Worm (Caenorhabditis elegans) whole organism, L4 larva: ENCODE measurements around the gene znf-622.

Experiments used
- F49E8.2 ChIP-seq: sonication (generic microtip); optimal IDR thresholded peaks from 2 replicates; lab custom pipeline; 2016; ENCODE audit warnings: missing compliant biosample characterization, mild to moderate bottlenecking, missing genetic modification characterization, borderline replicate concordance
- R02D3.7 ChIP-seq: fragments of 150-350 bp; sonication (generic microtip); optimal IDR thresholded peaks from 3 replicates; lab custom pipeline; 2014; ENCODE audit warnings: missing biosample characterization, missing genetic modification characterization
- Y75B8A.6 ChIP-seq: fragments of 200-800 bp; sonication (Bioruptor generic); IDR thresholded peaks from 2 replicates; pipeline ENCODE4 v1.3.6; 2022; ENCODE audit warnings: missing genetic modification reagents, missing genetic modification characterization, missing compliant biosample characterization
- ZK337.2 ChIP-seq: fragments of 200-800 bp; sonication (Bioruptor generic); IDR thresholded peaks from 2 replicates; pipeline ENCODE4 v1.3.6; 2022; ENCODE audit warnings: missing genetic modification reagents, missing genetic modification characterization, missing compliant biosample characterization
- aha-1 ChIP-seq: fragments of 150-350 bp; peaks from one replicate; lab custom pipeline; 2014; ENCODE audit warnings: missing biosample characterization, missing genetic modification characterization
- aly-2 ChIP-seq: sonication (generic microtip); optimal IDR thresholded peaks from 2 replicates; lab custom pipeline; 2018; ENCODE audit warnings: missing biosample characterization, missing genetic modification characterization
- arid-1 ChIP-seq: fragments of 200-800 bp; sonication (Bioruptor generic); conservative IDR thresholded peaks from 2 replicates; pipeline ENCODE4 v1.3.6; 2022; ENCODE audit warnings: missing genetic modification reagents, missing genetic modification characterization, missing compliant biosample characterization
- ceh-20 ChIP-seq: fragments of 200-800 bp; sonication (Bioruptor generic); IDR thresholded peaks from 2 replicates; pipeline ENCODE4 v1.3.6; 2022; ENCODE audit warnings: missing genetic modification reagents, missing genetic modification characterization, missing compliant biosample characterization
- ceh-44 ChIP-seq: fragments of 200-800 bp; sonication (Bioruptor generic); IDR thresholded peaks from 2 replicates; pipeline ENCODE4 v1.3.6; 2022; ENCODE audit warnings: missing genetic modification reagents, missing genetic modification characterization, missing compliant biosample characterization
- ceh-62 ChIP-seq: sonication (generic microtip); optimal IDR thresholded peaks from 2 replicates; lab custom pipeline; 2017; ENCODE audit warnings: missing biosample characterization, missing genetic modification characterization
- ctbp-1 ChIP-seq: fragments of 200-800 bp; sonication (Bioruptor generic); IDR thresholded peaks from 2 replicates; pipeline ENCODE4 v1.3.6; 2022; ENCODE audit warnings: missing genetic modification reagents, missing genetic modification characterization, missing compliant biosample characterization
- daf-16 ChIP-seq, 3 experiments: sonication (generic microtip); optimal IDR thresholded peaks; 2 replicates each; lab custom pipeline; 2016 to 2017; ENCODE audit warnings: missing genetic modification characterization in 3 of 3, missing genetic modification reagents in 3 of 3, mild to moderate bottlenecking in 2 of 3, missing compliant biosample characterization in 2 of 3, missing biosample characterization in 1 of 3, moderate library complexity in 1 of 3
- daf-8 ChIP-seq: fragments of 200-800 bp; sonication (Bioruptor generic); IDR thresholded peaks from 2 replicates; pipeline ENCODE4 v1.3.6; 2022; ENCODE audit warnings: missing genetic modification characterization, missing compliant biosample characterization
- dmd-6 ChIP-seq: fragments of 200-800 bp; sonication (Bioruptor generic); IDR thresholded peaks from 2 replicates; pipeline ENCODE4 v1.3.6; 2022; ENCODE audit warnings: missing genetic modification reagents, missing genetic modification characterization, missing compliant biosample characterization
- dmd-9 ChIP-seq: fragments of 200-800 bp; sonication (Bioruptor generic); IDR thresholded peaks from 2 replicates; pipeline ENCODE4 v1.3.6; 2022; ENCODE audit warnings: missing genetic modification reagents, missing genetic modification characterization, missing compliant biosample characterization
- duxl-1 ChIP-seq: sonication (generic microtip); optimal IDR thresholded peaks from 2 replicates; lab custom pipeline; 2016; ENCODE audit warnings: mild to moderate bottlenecking, missing genetic modification characterization, moderate library complexity, missing compliant biosample characterization; ENCODE audit not compliant: poor library complexity
- egl-27 ChIP-seq: sonication (generic microtip); optimal IDR thresholded peaks from 3 replicates; lab custom pipeline; 2017; ENCODE audit warnings: missing biosample characterization, missing genetic modification reagents, missing genetic modification characterization
- egl-43 ChIP-seq: fragments of 200-800 bp; sonication (Bioruptor generic); IDR thresholded peaks from 2 replicates; pipeline ENCODE4 v1.3.6; 2022; ENCODE audit warnings: missing genetic modification reagents, missing genetic modification characterization, missing compliant biosample characterization
- fkh-10 ChIP-seq: fragments of 150-350 bp; optimal IDR thresholded peaks from 2 replicates; lab custom pipeline; 2014; ENCODE audit warnings: missing biosample characterization, missing genetic modification reagents, missing genetic modification characterization
- hlh-11 ChIP-seq: fragments of 200-800 bp; sonication (Bioruptor generic); optimal IDR thresholded peaks from 2 replicates; lab custom pipeline; 2018; ENCODE audit warnings: mild to moderate bottlenecking, missing genetic modification characterization, missing compliant biosample characterization
- hmg-1.1 ChIP-seq: fragments of 200-800 bp; sonication (Bioruptor generic); IDR thresholded peaks from 2 replicates; pipeline ENCODE4 v1.3.6; 2022; ENCODE audit warnings: missing genetic modification reagents, missing genetic modification characterization, missing compliant biosample characterization
- jun-1 ChIP-seq: fragments of 150-350 bp; optimal IDR thresholded peaks from 2 replicates; lab custom pipeline; 2014; ENCODE audit warnings: missing biosample characterization, missing genetic modification reagents, missing genetic modification characterization
- lim-7 ChIP-seq: fragments of 200-800 bp; sonication (Bioruptor generic); IDR thresholded peaks from 2 replicates; pipeline ENCODE4 v1.3.6; 2022; ENCODE audit warnings: missing genetic modification characterization, missing compliant biosample characterization
- lir-3 ChIP-seq: sonication (generic microtip); optimal IDR thresholded peaks from 2 replicates; lab custom pipeline; 2016; ENCODE audit warnings: mild to moderate bottlenecking, missing genetic modification characterization, missing compliant biosample characterization
- madf-5 ChIP-seq, 2 experiments: fragments of 200-800 bp; sonication (Bioruptor generic); IDR thresholded peaks; 2 replicates each; pipeline ENCODE4 v1.3.6; 2022; ENCODE audit warnings: missing compliant biosample characterization in 2 of 2, missing genetic modification characterization in 2 of 2
- madf-9 ChIP-seq: fragments of 200-800 bp; sonication (Bioruptor generic); conservative IDR thresholded peaks from 2 replicates; pipeline ENCODE4 v1.3.6; 2022; ENCODE audit warnings: missing genetic modification reagents, missing genetic modification characterization, missing compliant biosample characterization
- mdl-1 ChIP-seq, 2 experiments: fragments of 150-350 bp in 1 of 2; sonication (generic microtip) in 1 of 2; optimal IDR thresholded peaks; 2 replicates each; lab custom pipeline; 2014 to 2017; ENCODE audit warnings: missing biosample characterization in 2 of 2, missing genetic modification characterization in 2 of 2
- mdt-29 ChIP-seq: fragments of 200-800 bp; sonication (Bioruptor generic); IDR thresholded peaks from 2 replicates; pipeline ENCODE4 v1.3.6; 2022; ENCODE audit warnings: missing genetic modification reagents, missing genetic modification characterization, missing compliant biosample characterization
- mep-1 ChIP-seq: fragments of 150-350 bp; sonication (generic microtip); optimal IDR thresholded peaks from 3 replicates; lab custom pipeline; 2014; ENCODE audit warnings: missing biosample characterization, missing genetic modification characterization
- mes-2 ChIP-seq: sonication (generic microtip); optimal IDR thresholded peaks from 2 replicates; lab custom pipeline; 2016; ENCODE audit warnings: missing genotype, mild to moderate bottlenecking, missing genetic modification characterization, missing compliant biosample characterization; ENCODE audit not compliant: poor library complexity, severe bottlenecking
- nhr-102 ChIP-seq: sonication (generic microtip); optimal IDR thresholded peaks from 2 replicates; lab custom pipeline; 2016; ENCODE audit warnings: mild to moderate bottlenecking, missing genetic modification characterization, moderate library complexity, missing compliant biosample characterization
- nhr-11 ChIP-seq: fragments of 150-350 bp; optimal IDR thresholded peaks from 2 replicates; lab custom pipeline; 2014; ENCODE audit warnings: missing biosample characterization, missing genetic modification characterization
- nhr-28 ChIP-seq: fragments of 150-350 bp; optimal IDR thresholded peaks from 2 replicates; lab custom pipeline; 2014; ENCODE audit warnings: missing biosample characterization, missing genetic modification characterization
- nhr-42 ChIP-seq: fragments of 200-800 bp; sonication (Bioruptor generic); IDR thresholded peaks from 2 replicates; pipeline ENCODE4 v1.3.6; 2022; ENCODE audit warnings: missing genetic modification characterization, missing compliant biosample characterization
- nhr-48 ChIP-seq: sonication (generic microtip); optimal IDR thresholded peaks from 2 replicates; lab custom pipeline; 2016; ENCODE audit warnings: mild to moderate bottlenecking, missing genetic modification characterization, missing compliant biosample characterization
- nhr-77 ChIP-seq: fragments of 150-350 bp; optimal IDR thresholded peaks from 2 replicates; lab custom pipeline; 2014; ENCODE audit warnings: missing biosample characterization, missing genetic modification characterization
- php-3 ChIP-seq: fragments of 200-800 bp; sonication (Bioruptor generic); IDR thresholded peaks from 2 replicates; pipeline ENCODE4 v1.3.6; 2022; ENCODE audit warnings: missing genetic modification reagents, missing genetic modification characterization, missing compliant biosample characterization
- rbr-2 ChIP-seq: sonication (generic microtip); optimal IDR thresholded peaks from 2 replicates; lab custom pipeline; 2016; ENCODE audit warnings: missing genotype, missing genetic modification characterization, missing compliant biosample characterization
- sdz-12 ChIP-seq: fragments of 200-800 bp; sonication (Bioruptor generic); optimal IDR thresholded peaks from 2 replicates; lab custom pipeline; 2018; ENCODE audit warnings: mild to moderate bottlenecking, missing genetic modification characterization, missing compliant biosample characterization
- skn-1 ChIP-seq: fragments of 150-350 bp; optimal IDR thresholded peaks from 2 replicates; lab custom pipeline; 2014; ENCODE audit warnings: missing biosample characterization, missing genetic modification characterization
- snpc-4 ChIP-seq: fragments of 150-350 bp; optimal IDR thresholded peaks from 2 replicates; lab custom pipeline; 2014; ENCODE audit warnings: missing biosample characterization, missing genetic modification characterization
- spr-3 ChIP-seq: fragments of 200-800 bp; sonication (Bioruptor generic); optimal IDR thresholded peaks from 2 replicates; lab custom pipeline; 2018; ENCODE audit warnings: mild to moderate bottlenecking, missing genetic modification characterization, missing compliant biosample characterization
- tag-97 ChIP-seq: fragments of 200-800 bp; sonication (Bioruptor generic); IDR thresholded peaks from 2 replicates; pipeline ENCODE4 v1.3.6; 2022; ENCODE audit warnings: missing genetic modification characterization, missing compliant biosample characterization
- unc-62 ChIP-seq, 3 experiments: fragments of 150-350 bp in 1 of 3; sonication (generic microtip); optimal IDR thresholded peaks in 2 of 3; peaks in 1 of 3; 1 replicate in 1 of 3; 2 replicates in 2 of 3; lab custom pipeline; 2014 to 2017; ENCODE audit warnings: missing biosample characterization in 3 of 3, missing genetic modification characterization in 3 of 3, missing genetic modification reagents in 3 of 3, missing genotype in 1 of 3
- zfp-2 ChIP-seq: sonication (generic microtip); optimal IDR thresholded peaks from 2 replicates; lab custom pipeline; 2016; ENCODE audit warnings: mild to moderate bottlenecking, missing genetic modification characterization, missing compliant biosample characterization

Gene znf-622

DNA sequence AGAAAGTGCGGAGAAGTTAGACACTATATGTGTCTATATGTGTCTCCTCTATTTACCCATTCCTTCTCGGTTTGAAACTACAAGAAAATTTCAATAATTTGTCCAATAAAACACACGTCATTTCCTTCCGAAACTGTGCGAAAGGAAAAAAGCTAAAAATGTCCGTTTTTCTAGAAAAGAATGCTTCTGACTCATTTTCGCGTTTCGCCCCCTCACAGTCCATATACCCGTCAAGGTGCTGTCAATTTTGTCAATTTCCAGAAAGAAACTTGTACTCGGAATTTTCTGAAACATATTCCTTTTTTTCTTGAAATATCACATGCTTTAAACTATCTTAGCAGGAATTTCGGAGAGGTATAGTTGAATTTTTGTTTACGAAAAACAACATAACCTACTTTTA, 21.4 kb downstream of the znf-622 start:
- TF ChIP-seq R02D3.7, result no peak
- TF ChIP-seq nhr-102 (tag; lab: Kevin White, UChicago), result no peak
- TF ChIP-seq F49E8.2 (tag; lab: Kevin White, UChicago), result no peak
- TF ChIP-seq nhr-42 (GFP tag; lab: Robert Waterston, UW), result no peak
- no peak for TF ChIP-seq zfp-2 (tag; lab: Kevin White, UChicago)
- TF ChIP-seq madf-9, result no peak
- TF ChIP-seq madf-5 (GFP tag; IDR thresholded peaks at IDR 0.05; lab: Robert Waterston, UW), result no peak
- no peak for TF ChIP-seq hmg-1.1 (GFP tag; lab: Robert Waterston, UW)
- TF ChIP-seq duxl-1 (tag; lab: Kevin White, UChicago), result no peak
- no peak for TF ChIP-seq Y75B8A.6
- no peak for TF ChIP-seq skn-1 (tag; lab: Kevin White, UChicago)
- no peak for TF ChIP-seq spr-3 (GFP tag; lab: Kevin White, UChicago)
- no peak for TF ChIP-seq fkh-10
- TF ChIP-seq arid-1 (GFP tag; lab: Robert Waterston, UW), result no peak
- TF ChIP-seq mep-1 (tag; lab: Kevin White, UChicago), result no peak
- no peak for TF ChIP-seq php-3 (GFP tag; lab: Robert Waterston, UW)
- TF ChIP-seq rbr-2 (tag; lab: Kevin White, UChicago), result no peak
- TF ChIP-seq ceh-62, result no peak
- TF ChIP-seq aly-2 (tag; lab: Kevin White, UChicago), result no peak
- TF ChIP-seq lir-3 (tag; lab: Kevin White, UChicago), result no peak
- no peak for TF ChIP-seq sdz-12 (GFP tag; lab: Kevin White, UChicago)
- no peak for TF ChIP-seq nhr-11 (tag; lab: Kevin White, UChicago)
- no peak for TF ChIP-seq mdl-1 (tag; optimal IDR thresholded peaks at IDR 0.05; lab: Kevin White, UChicago)
- TF ChIP-seq dmd-6 (GFP tag; lab: Robert Waterston, UW), result peak; percentile 67
- TF ChIP-seq daf-8 (GFP tag; lab: Robert Waterston, UW), result no peak
- peak; percentile 56 for TF ChIP-seq aha-1 (tag; lab: Kevin White, UChicago)
- no peak for TF ChIP-seq hlh-11 (tag; lab: Kevin White, UChicago)
- TF ChIP-seq mes-2 (tag; lab: Kevin White, UChicago), result no peak
- TF ChIP-seq unc-62 (GFP tag; optimal IDR thresholded peaks at IDR 0.05 in 1 of 2; lab: Kevin White, UChicago), result peak in 1 of 2 experiments; percentile 83
- no peak for TF ChIP-seq unc-62 (tag; optimal IDR thresholded peaks at IDR 0.05; lab: Kevin White, UChicago)
- TF ChIP-seq mdt-29, result peak; percentile 34; the same call in 1 of the 2 replicates
- no peak for TF ChIP-seq daf-16 (GFP tag; optimal IDR thresholded peaks at IDR 0.05; lab: Kevin White, UChicago)
- TF ChIP-seq daf-16 (tag; optimal IDR thresholded peaks at IDR 0.05; lab: Kevin White, UChicago), result no peak
- TF ChIP-seq, all 104 proteins: peak for 4

DNA sequence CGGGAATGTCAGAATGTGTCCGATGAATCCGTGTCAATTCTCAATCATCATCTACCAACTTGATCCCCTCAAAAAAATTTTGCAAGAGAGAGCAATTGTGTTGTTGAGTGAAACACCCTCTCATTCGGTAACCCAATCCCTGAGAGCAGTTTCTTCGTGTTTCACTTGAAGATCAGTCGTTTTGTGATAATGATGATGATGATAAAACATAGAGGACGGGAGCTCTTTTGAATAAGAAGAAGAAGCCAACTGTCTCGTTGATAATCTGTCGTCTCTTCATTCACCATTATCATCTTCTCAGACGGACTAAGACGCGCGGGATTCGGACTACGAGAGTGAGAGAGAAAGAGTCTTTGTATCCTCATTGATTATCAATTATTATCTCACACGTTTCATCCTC, 23.7 kb downstream of the znf-622 start:
- TF ChIP-seq ZK337.2, result no peak
- no peak for TF ChIP-seq ceh-44 (GFP tag; lab: Robert Waterston, UW)
- peak; percentile 29; the same call in 1 of the 2 replicates for TF ChIP-seq ceh-20 (GFP tag; lab: Robert Waterston, UW)
- TF ChIP-seq ctbp-1 (GFP tag; lab: Robert Waterston, UW), result 0 out of 2 replicates have a peak, but pooled peaks have one; percentile 27
- no peak for TF ChIP-seq tag-97 (GFP tag; lab: Robert Waterston, UW)
- peak; percentile 44 for TF ChIP-seq hlh-11 (tag; lab: Kevin White, UChicago)
- TF ChIP-seq daf-16 (GFP tag; optimal IDR thresholded peaks at IDR 0.05; lab: Kevin White, UChicago), result peak in 1 of 2 experiments; percentile 41
- no peak for TF ChIP-seq daf-16 (tag; optimal IDR thresholded peaks at IDR 0.05; lab: Kevin White, UChicago)
- peak; percentile 52 for TF ChIP-seq nhr-11 (tag; lab: Kevin White, UChicago)

DNA sequence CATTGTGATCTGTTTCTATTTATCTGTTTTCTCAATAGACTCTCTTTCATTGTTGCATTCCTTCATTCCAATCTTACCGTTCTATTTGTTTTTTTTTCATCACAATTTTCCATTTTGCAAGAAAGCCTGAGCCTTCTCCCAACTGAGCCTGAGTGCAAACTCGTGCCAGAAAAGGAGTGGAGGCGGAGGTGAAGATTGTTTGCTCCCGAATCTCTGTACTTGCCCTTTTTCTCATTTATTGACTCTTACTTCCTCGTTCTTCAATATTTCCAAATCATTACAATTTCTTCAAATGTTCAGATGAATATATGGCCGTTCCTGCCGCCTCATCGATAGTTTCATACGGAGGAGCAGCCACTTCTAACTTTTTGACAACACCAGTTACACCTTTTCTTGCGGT, 25.4 kb downstream of the znf-622 start, which contains the start of gene let-756:
let-756 (plus strand) TSS at position 301 of the 400 bp plus-strand sequence.
- no peak for TF ChIP-seq egl-43 (GFP tag; lab: Robert Waterston, UW)
- no peak for TF ChIP-seq hmg-1.1 (GFP tag; lab: Robert Waterston, UW)
- no peak for TF ChIP-seq egl-27 (tag; lab: Kevin White, UChicago)
- no peak for TF ChIP-seq fkh-10
- no peak for TF ChIP-seq snpc-4
- TF ChIP-seq nhr-48 (tag; lab: Kevin White, UChicago), result no peak
- no peak for TF ChIP-seq ceh-20 (GFP tag; lab: Robert Waterston, UW)
- TF ChIP-seq lim-7 (GFP tag; lab: Robert Waterston, UW), result no peak
- TF ChIP-seq madf-9, result no peak
- no peak for TF ChIP-seq nhr-28
- no peak for TF ChIP-seq daf-8 (GFP tag; lab: Robert Waterston, UW)
- TF ChIP-seq aha-1 (tag; lab: Kevin White, UChicago), result no peak
- no peak for TF ChIP-seq nhr-77 (tag; lab: Kevin White, UChicago)
- TF ChIP-seq ctbp-1 (GFP tag; lab: Robert Waterston, UW), result no peak
- no peak for TF ChIP-seq dmd-9 (GFP tag; lab: Robert Waterston, UW)
- TF ChIP-seq jun-1 (tag; lab: Kevin White, UChicago), result no peak
